Fruit fly (Drosophila melanogaster): ENCODE data around the gene CG14662.
A peak's percentile ranks its signal among the peaks of the same experiment; 100 is the strongest.

CG14662 gene

dm6 chr3R:5015168-5015567, 31.1 kb upstream of the CG14662 start (continued):
- TF ChIP-seq grau (tag; optimal IDR thresholded peaks at IDR 0.05) (peak; percentile 30), CG16813 (GFP tag; IDR thresholded peaks at IDR 0.05; ENCODE audit: partially characterized antibody) (no peak), Bteb2 (GFP tag; optimal IDR thresholded peaks at IDR 0.05) (peak; percentile 45), Side (GFP tag; optimal IDR thresholded peaks at IDR 0.05) (no peak), Bdp1 (GFP tag; optimal IDR thresholded peaks at IDR 0.05) (no peak), CG17385 (GFP tag; optimal IDR thresholded peaks at IDR 0.05) (peak; percentile 44), ham (GFP tag; IDR thresholded peaks at IDR 0.05) (no peak), Gug (GFP tag; IDR thresholded peaks at IDR 0.05) (no peak), CG13296 (GFP tag; optimal IDR thresholded peaks at IDR 0.05) (peak; percentile 73), BEAF-32 (GFP tag; optimal IDR thresholded peaks at IDR 0.05) (no peak), da (GFP tag; optimal IDR thresholded peaks at IDR 0.05) (no peak), CG12155 (GFP tag; optimal IDR thresholded peaks at IDR 0.05) (no peak), nmo (GFP tag; optimal IDR thresholded peaks at IDR 0.05) (no peak), CG6683 (GFP tag; optimal IDR thresholded peaks at IDR 0.05) (peak; percentile 75), usp (GFP tag; optimal IDR thresholded peaks at IDR 0.05) (no peak), CG6813 (GFP tag; optimal IDR thresholded peaks at IDR 0.05) (peak; percentile 88), CG10543 (GFP tag; optimal IDR thresholded peaks at IDR 0.05) (peak; percentile 74), CG10267 (tag; optimal IDR thresholded peaks at IDR 0.05) (no peak), Kr (GFP tag; optimal IDR thresholded peaks at IDR 0.05) (no peak), CG17361 (GFP tag; IDR thresholded peaks at IDR 0.05) (peak; percentile 31; the same call in 2 of the 3 replicates), slp2 (GFP tag; optimal IDR thresholded peaks at IDR 0.05) (no peak), eyg (GFP tag; optimal IDR thresholded peaks at IDR 0.05) (peak; percentile 44), lilli (GFP tag; optimal IDR thresholded peaks at IDR 0.05) (peak; percentile 30), CG14014 (GFP tag; IDR thresholded peaks at IDR 0.05) (peak; percentile 77; the same call in 1 of the 2 replicates), D19A (tag; optimal IDR thresholded peaks at IDR 0.05) (no peak), fu2 (GFP tag; optimal IDR thresholded peaks at IDR 0.05) (no peak)

dm6 chr3R:5014689-5015088, 30.7 kb upstream of the CG14662 start:
- TF ChIP-seq tx (GFP tag; optimal IDR thresholded peaks at IDR 0.05), result no peak
- TF ChIP-seq crol (GFP tag; IDR thresholded peaks at IDR 0.05), result peak; percentile 84
- no peak for TF ChIP-seq CG31224 (GFP tag; IDR thresholded peaks at IDR 0.05)
- peak; percentile 95 for TF ChIP-seq abd-A (tag; optimal IDR thresholded peaks at IDR 0.05)
- no peak for TF ChIP-seq tll (GFP tag; optimal IDR thresholded peaks at IDR 0.05)
- no peak for TF ChIP-seq CG4360 (GFP tag; IDR thresholded peaks at IDR 0.05)
- TF ChIP-seq Dad (GFP tag; optimal IDR thresholded peaks at IDR 0.05), result no peak
- no peak for TF ChIP-seq CG10209 (GFP tag; optimal IDR thresholded peaks at IDR 0.05)
- TF ChIP-seq dm (GFP tag; optimal IDR thresholded peaks at IDR 0.05), result no peak
- TF ChIP-seq GATAe (GFP tag; conservative IDR thresholded peaks at IDR 0.05), result no peak
- no peak for TF ChIP-seq CG18619 (GFP tag; optimal IDR thresholded peaks at IDR 0.05)
- TF ChIP-seq CG10321 (GFP tag; IDR thresholded peaks at IDR 0.05), result no peak
- no peak for TF ChIP-seq nau (GFP tag; optimal IDR thresholded peaks at IDR 0.05)
- TF ChIP-seq CG8765 (GFP tag; IDR thresholded peaks at IDR 0.05), result no peak
- TF ChIP-seq mld (GFP tag; IDR thresholded peaks at IDR 0.05; ENCODE audit: partially characterized antibody), result no peak
- TF ChIP-seq vvl (GFP tag; IDR thresholded peaks at IDR 0.05), result no peak
- no peak for TF ChIP-seq Rfx (GFP tag; IDR thresholded peaks at IDR 0.05)
- TF ChIP-seq chm (GFP tag; IDR thresholded peaks at IDR 0.05), result no peak
- TF ChIP-seq Side (GFP tag; optimal IDR thresholded peaks at IDR 0.05), result no peak
- TF ChIP-seq CG17186 (GFP tag; optimal IDR thresholded peaks at IDR 0.05), result no peak
- no peak for TF ChIP-seq CG12104 (GFP tag; optimal IDR thresholded peaks at IDR 0.05)
- no peak for TF ChIP-seq pho (GFP tag; optimal IDR thresholded peaks at IDR 0.05)
- TF ChIP-seq Abd-B (GFP tag; optimal IDR thresholded peaks at IDR 0.05), result peak; percentile 79
- TF ChIP-seq CG42726 (GFP tag; IDR thresholded peaks at IDR 0.05; ENCODE audit: partially characterized antibody), result no peak
- no peak for TF ChIP-seq ken (GFP tag; IDR thresholded peaks at IDR 0.05)
- no peak for TF ChIP-seq D (optimal IDR thresholded peaks at IDR 0.05)
- no peak for TF ChIP-seq D (GFP tag; optimal IDR thresholded peaks at IDR 0.05)
